Fruit fly (Drosophila melanogaster) whole organism, adult: ENCODE measurements around the gene CG12985.

Experiments used
- CG11617 ChIP-seq: fragments of 200-800 bp; sonication (Bioruptor generic); optimal IDR thresholded peaks from 2 replicates; lab custom pipeline; 2017; ENCODE audit warnings: mild to moderate bottlenecking, missing biosample characterization, missing genetic modification reagents, missing genetic modification characterization
- CG14711 ChIP-seq: fragments of 200-800 bp; sonication (Bioruptor generic); optimal IDR thresholded peaks from 2 replicates; lab custom pipeline; 2018; ENCODE audit warnings: missing biosample characterization, mild to moderate bottlenecking, missing genetic modification characterization, moderate library complexity
- CG1620 ChIP-seq: fragments of 200-800 bp; sonication (Bioruptor generic); optimal IDR thresholded peaks from 2 replicates; lab custom pipeline; 2016; ENCODE audit warnings: missing biosample characterization, missing genetic modification characterization
- CG5204 ChIP-seq: fragments of 200-800 bp; sonication (Bioruptor generic); optimal IDR thresholded peaks from 2 replicates; lab custom pipeline; 2016; ENCODE audit warnings: missing biosample characterization, missing genetic modification characterization
- CG7045 ChIP-seq: fragments of 200-800 bp; sonication (Bioruptor generic); optimal IDR thresholded peaks from 2 replicates; lab custom pipeline; 2017; ENCODE audit warnings: missing biosample characterization, mild to moderate bottlenecking, missing genetic modification characterization
- Crg-1 ChIP-seq: fragments of 200-800 bp; sonication (Bioruptor generic); optimal IDR thresholded peaks from 2 replicates; lab custom pipeline; 2016; ENCODE audit warnings: missing biosample characterization, missing genetic modification characterization
- Hr96 ChIP-seq: fragments of 200-800 bp; sonication (Bioruptor generic); optimal IDR thresholded peaks from 2 replicates; lab custom pipeline; 2016; ENCODE audit warnings: missing biosample characterization, missing genetic modification characterization
- cnc ChIP-seq, 2 experiments: fragments of >200 bp; optimal IDR thresholded peaks; 2 replicates each; lab custom pipeline; 2017
- tj ChIP-seq: fragments of 200-800 bp; sonication (Bioruptor generic); optimal IDR thresholded peaks from 3 replicates; lab custom pipeline; 2017; ENCODE audit warnings: missing biosample characterization, mild to moderate bottlenecking, missing genetic modification characterization, moderate library complexity

DNA sequence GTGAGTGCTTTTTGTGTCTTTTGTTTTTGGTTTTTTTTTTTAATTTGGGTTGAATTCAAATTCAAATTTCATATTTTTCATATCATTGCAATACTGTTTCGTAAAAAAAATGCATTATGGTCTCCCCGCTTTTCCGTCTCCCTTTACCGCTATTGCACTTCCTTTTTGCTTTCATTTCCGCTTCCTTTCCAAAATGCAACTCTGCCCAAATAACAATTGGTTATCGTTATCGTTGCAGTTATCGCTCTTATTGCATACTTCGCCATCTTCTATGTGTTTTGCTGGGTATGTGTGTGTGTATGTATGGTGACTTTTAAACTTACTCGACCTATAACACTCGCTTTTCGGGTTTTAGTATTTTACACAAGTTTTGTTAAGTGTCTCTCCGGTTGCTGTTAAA, 18.4 kb upstream of the CG12985 start:
- no peak for TF ChIP-seq CG7045 (GFP tag; lab: Kevin White, UChicago)
- no peak for TF ChIP-seq CG11617 (GFP tag; lab: Kevin White, UChicago)
- TF ChIP-seq cnc (optimal IDR thresholded peaks at IDR 0.05; lab: Kevin White, UChicago): no peak
- no peak for TF ChIP-seq tj (GFP tag; lab: Kevin White, UChicago)
- no peak for TF ChIP-seq Crg-1 (GFP tag; lab: Kevin White, UChicago)
- no peak for TF ChIP-seq CG5204 (GFP tag; lab: Kevin White, UChicago)
- TF ChIP-seq Hr96 (GFP tag; lab: Kevin White, UChicago): no peak
- no peak for TF ChIP-seq CG1620 (GFP tag; lab: Kevin White, UChicago)
- TF ChIP-seq CG14711 (tag; lab: Kevin White, UChicago): no peak
